Worm (Caenorhabditis elegans): Measurements from ENCODE around the gene ttr-20.

ce11 chrIV:4212733-4213132 is 33.9 kb upstream of the ttr-20 start:
- TF ChIP-seq snpc-4 (tag; optimal IDR thresholded peaks at IDR 0.05) (no peak), ceh-82 (tag; optimal IDR thresholded peaks at IDR 0.05) (no peak), nhr-77 (tag; optimal IDR thresholded peaks at IDR 0.05) (no peak), unc-62 (GFP tag; optimal IDR thresholded peaks at IDR 0.05) (no peak), nhr-20 (tag; optimal IDR thresholded peaks at IDR 0.05) (peak; percentile 11), zag-1 (tag; optimal IDR thresholded peaks at IDR 0.05) (no peak), egl-27 (tag; optimal IDR thresholded peaks at IDR 0.05) (no peak), aha-1 (tag; optimal IDR thresholded peaks at IDR 0.05) (no peak), fkh-10 (GFP tag; optimal IDR thresholded peaks at IDR 0.05) (no peak), nhr-12 (tag; optimal IDR thresholded peaks at IDR 0.05) (no peak), pag-3 (tag; optimal IDR thresholded peaks at IDR 0.05; ENCODE audit: borderline replicate concordance, insufficient read depth) (no peak), lin-13 (GFP tag; optimal IDR thresholded peaks at IDR 0.05) (no peak)

Measured in whole organism, L1 larva.